Fruit fly (Drosophila melanogaster) whole organism, embryonic: Measurements from ENCODE around the gene Nup37.

Source experiments
- Atf3 ChIP-seq: fragments of 200-800 bp; sonication (Bioruptor generic); optimal IDR thresholded peaks from 3 replicates; lab custom pipeline; 2016; ENCODE audit warnings: missing biosample characterization, missing genetic modification characterization
- Atf6 ChIP-seq: fragments of 200-800 bp; sonication (Bioruptor generic); IDR thresholded peaks from 2 replicates; pipeline ENCODE4 v1.3.6; 2022; ENCODE audit warnings: missing biosample characterization, missing genetic modification characterization
- BtbVII ChIP-seq: fragments of 200-800 bp; sonication (Bioruptor generic); optimal IDR thresholded peaks from 3 replicates; lab custom pipeline; 2017; ENCODE audit warnings: missing biosample characterization, mild to moderate bottlenecking, missing genetic modification characterization
- CG10462 ChIP-seq: fragments of 200-800 bp; sonication (Bioruptor generic); optimal IDR thresholded peaks from 2 replicates; lab custom pipeline; 2016; ENCODE audit warnings: missing biosample characterization, missing genetic modification characterization
- CG15479 ChIP-seq: fragments of 200-800 bp; sonication (Bioruptor generic); optimal IDR thresholded peaks from 3 replicates; lab custom pipeline; 2019; ENCODE audit warnings: missing biosample characterization, mild to moderate bottlenecking, missing genetic modification characterization, moderate library complexity
- CG15514 ChIP-seq: fragments of 200-800 bp; sonication (Bioruptor generic); optimal IDR thresholded peaks from 3 replicates; lab custom pipeline; 2017; ENCODE audit warnings: missing biosample characterization, missing genetic modification characterization, mild to moderate bottlenecking, moderate library complexity, missing genetic modification reagents
- CG17186 ChIP-seq: fragments of 200-800 bp; sonication (Bioruptor generic); optimal IDR thresholded peaks from 3 replicates; lab custom pipeline; 2017; ENCODE audit warnings: missing biosample characterization, missing genetic modification reagents, missing genetic modification characterization
- CG17912 ChIP-seq: fragments of 200-800 bp; sonication (Bioruptor generic); optimal IDR thresholded peaks from 2 replicates; lab custom pipeline; 2018; ENCODE audit warnings: missing biosample characterization, mild to moderate bottlenecking, missing genetic modification characterization
- CG1792 ChIP-seq: fragments of 200-800 bp; sonication (Bioruptor generic); optimal IDR thresholded peaks from 2 replicates; lab custom pipeline; 2016; ENCODE audit warnings: missing biosample characterization, missing genetic modification characterization
- CG18262 ChIP-seq: fragments of 200-800 bp; optimal IDR thresholded peaks from 3 replicates; lab custom pipeline; 2019; ENCODE audit warnings: missing biosample characterization, mild to moderate bottlenecking, missing genetic modification characterization, moderate library complexity
- CG32532 ChIP-seq: fragments of 200-800 bp; sonication (Bioruptor generic); IDR thresholded peaks from 2 replicates; pipeline ENCODE4 v1.3.6; 2022; ENCODE audit warnings: missing biosample characterization, missing genetic modification characterization
- CG33557 ChIP-seq: fragments of 200-800 bp; sonication (Bioruptor generic); optimal IDR thresholded peaks from 2 replicates; lab custom pipeline; 2019; ENCODE audit warnings: missing biosample characterization, mild to moderate bottlenecking, missing genetic modification characterization, moderate library complexity
- CG3838 ChIP-seq: fragments of 200-800 bp; sonication (Bioruptor generic); optimal IDR thresholded peaks from 3 replicates; lab custom pipeline; 2016; ENCODE audit warnings: missing biosample characterization, missing genetic modification characterization
- CG4360 ChIP-seq: fragments of 200-800 bp; sonication (Bioruptor generic); IDR thresholded peaks from 2 replicates; pipeline ENCODE4 v1.3.6; 2022; ENCODE audit warnings: missing biosample characterization, missing genetic modification characterization
- CG4617 ChIP-seq: fragments of 200-800 bp; sonication (Bioruptor generic); optimal IDR thresholded peaks from 3 replicates; lab custom pipeline; 2016; ENCODE audit warnings: missing biosample characterization, missing genetic modification characterization, borderline replicate concordance
- CG4707 ChIP-seq: fragments of 200-800 bp; sonication (Bioruptor generic); optimal IDR thresholded peaks from 2 replicates; lab custom pipeline; 2018; ENCODE audit warnings: missing biosample characterization, mild to moderate bottlenecking, missing genetic modification characterization, moderate library complexity
- CG6854 ChIP-seq: fragments of 200-800 bp; sonication (Bioruptor generic); optimal IDR thresholded peaks from 3 replicates; lab custom pipeline; 2017; ENCODE audit warnings: missing biosample characterization, mild to moderate bottlenecking, missing genetic modification characterization
- CG7372 ChIP-seq: fragments of 200-800 bp; sonication (Bioruptor generic); IDR thresholded peaks from 2 replicates; pipeline ENCODE4 v1.3.6; 2022; ENCODE audit warnings: missing biosample characterization, missing genetic modification characterization
- CG8089 ChIP-seq: fragments of 200-800 bp; sonication (Bioruptor generic); optimal IDR thresholded peaks from 3 replicates; lab custom pipeline; 2016; ENCODE audit warnings: missing biosample characterization, missing genetic modification characterization
- CG8944 ChIP-seq: fragments of 200-800 bp; sonication (Bioruptor generic); optimal IDR thresholded peaks from 3 replicates; lab custom pipeline; 2016; ENCODE audit warnings: missing biosample characterization, missing genetic modification characterization
- CG9609 ChIP-seq: fragments of 200-800 bp; sonication (Bioruptor generic); optimal IDR thresholded peaks from 3 replicates; lab custom pipeline; 2016; ENCODE audit warnings: missing biosample characterization, missing genetic modification characterization
- CG9817 ChIP-seq: fragments of 200-800 bp; sonication (Bioruptor generic); optimal IDR thresholded peaks from 2 replicates; lab custom pipeline; 2018; ENCODE audit warnings: missing biosample characterization, mild to moderate bottlenecking, missing genetic modification characterization, moderate library complexity
- CG9932 ChIP-seq: fragments of 200-800 bp; sonication (Bioruptor generic); IDR thresholded peaks from 2 replicates; pipeline ENCODE4 v1.3.6; 2022; ENCODE audit warnings: missing biosample characterization, missing genetic modification characterization
- Dip2 ChIP-seq: fragments of 200-800 bp; sonication (Bioruptor generic); IDR thresholded peaks from 2 replicates; pipeline ENCODE4 v1.3.6; 2022; ENCODE audit warnings: missing biosample characterization, missing genetic modification characterization
- ERR ChIP-seq: fragments of 200-800 bp; sonication (Bioruptor generic); optimal IDR thresholded peaks from 2 replicates; lab custom pipeline; 2016; ENCODE audit warnings: missing biosample characterization, missing genetic modification characterization
- HLH3B ChIP-seq: fragments of 200-800 bp; sonication (Bioruptor generic); IDR thresholded peaks from 2 replicates; pipeline ENCODE4 v1.3.6; 2022; ENCODE audit warnings: missing biosample characterization, missing genetic modification characterization
- MBD-R2 ChIP-seq: fragments of 200-800 bp; sonication (Bioruptor generic); IDR thresholded peaks from 2 replicates; pipeline ENCODE4 v1.3.6; 2022; ENCODE audit warnings: missing biosample characterization, missing genetic modification characterization
- Med ChIP-seq: fragments of 200-800 bp; sonication (Bioruptor generic); peaks from one replicate; lab custom pipeline; 2016; ENCODE audit warnings: missing biosample characterization, missing genetic modification characterization, mild to moderate bottlenecking, inconsistent platforms, moderate library complexity
- NFAT ChIP-seq: fragments of 200-800 bp; sonication (Bioruptor generic); IDR thresholded peaks from 2 replicates; pipeline ENCODE4 v1.3.6; 2022; ENCODE audit warnings: missing biosample characterization, missing genetic modification characterization
- NfI ChIP-seq: fragments of 200-800 bp; sonication (Bioruptor generic); optimal IDR thresholded peaks from 3 replicates; lab custom pipeline; 2018; ENCODE audit warnings: missing biosample characterization, mild to moderate bottlenecking, missing genetic modification characterization, moderate library complexity
- Oaz ChIP-seq: fragments of 200-800 bp; sonication (Bioruptor generic); IDR thresholded peaks from 2 replicates; pipeline ENCODE4 v1.3.6; 2022; ENCODE audit warnings: missing biosample characterization, missing genetic modification characterization
- Opbp ChIP-seq: fragments of 200-800 bp; sonication (Bioruptor generic); IDR thresholded peaks from 3 replicates; pipeline ENCODE4 v1.3.6; 2022; ENCODE audit warnings: missing biosample characterization, missing genetic modification characterization; ENCODE audit not compliant: partially characterized antibody
- Scr ChIP-seq: fragments of 200-800 bp; sonication (Bioruptor generic); IDR thresholded peaks from 2 replicates; pipeline ENCODE4 v1.3.6; 2022; ENCODE audit warnings: missing biosample characterization, missing genetic modification characterization; ENCODE audit not compliant: partially characterized antibody
- Six4 ChIP-seq: fragments of 200-800 bp; sonication (Bioruptor generic); optimal IDR thresholded peaks from 2 replicates; lab custom pipeline; 2016; ENCODE audit warnings: missing biosample characterization, missing genetic modification characterization
- abd-A ChIP-seq: fragments of 200-800 bp; sonication (Bioruptor generic); optimal IDR thresholded peaks from 3 replicates; lab custom pipeline; 2019; ENCODE audit warnings: missing biosample characterization, mild to moderate bottlenecking, missing genetic modification characterization, moderate library complexity
- ap ChIP-seq: fragments of 200-800 bp; sonication (Bioruptor generic); IDR thresholded peaks from 2 replicates; pipeline ENCODE4 v1.3.6; 2022; ENCODE audit warnings: missing biosample characterization, missing genetic modification characterization
- ase ChIP-seq: fragments of 200-800 bp; sonication (Bioruptor generic); IDR thresholded peaks from 3 replicates; pipeline ENCODE4 v1.3.6; 2022; ENCODE audit warnings: missing biosample characterization, missing genetic modification characterization
- az2 ChIP-seq: fragments of 200-800 bp; sonication (Bioruptor generic); optimal IDR thresholded peaks from 3 replicates; lab custom pipeline; 2016; ENCODE audit warnings: missing biosample characterization, missing genetic modification characterization
- caup ChIP-seq: fragments of 200-800 bp; sonication (Bioruptor generic); optimal IDR thresholded peaks from 3 replicates; lab custom pipeline; 2017; ENCODE audit warnings: missing biosample characterization, mild to moderate bottlenecking, missing genetic modification characterization, moderate library complexity; ENCODE audit not compliant: severe bottlenecking
- danr ChIP-seq: fragments of 200-800 bp; sonication (Bioruptor generic); IDR thresholded peaks from 2 replicates; pipeline ENCODE4 v1.3.6; 2022; ENCODE audit warnings: missing biosample characterization, missing genetic modification characterization
- fru ChIP-seq: fragments of >200 bp; optimal IDR thresholded peaks from 2 replicates; lab custom pipeline; 2017
- her ChIP-seq: fragments of 200-800 bp; sonication (Bioruptor generic); optimal IDR thresholded peaks from 2 replicates; lab custom pipeline; 2016; ENCODE audit warnings: missing biosample characterization, missing genetic modification characterization
- jigr1 ChIP-seq: fragments of 200-800 bp; sonication (Bioruptor generic); IDR thresholded peaks from 3 replicates; pipeline ENCODE4 v1.3.6; 2022; ENCODE audit warnings: missing biosample characterization, missing genetic modification characterization
- maf-S ChIP-seq: fragments of 200-800 bp; sonication (Bioruptor generic); optimal IDR thresholded peaks from 2 replicates; lab custom pipeline; 2016; ENCODE audit warnings: missing biosample characterization, missing genetic modification characterization
- sc ChIP-seq, 3 experiments: fragments of >200 bp in 2 of 3; fragments of 200-800 bp in 1 of 3; sonication (Bioruptor generic) in 1 of 3; optimal IDR thresholded peaks; 2 replicates in 2 of 3; 3 replicates in 1 of 3; lab custom pipeline; 2017; ENCODE audit warnings: mild to moderate bottlenecking in 1 of 3, missing biosample characterization in 1 of 3, missing genetic modification characterization in 1 of 3, missing genetic modification reagents in 1 of 3
- sens-2 ChIP-seq: fragments of 200-800 bp; sonication (Bioruptor generic); IDR thresholded peaks from 2 replicates; pipeline ENCODE4 v1.3.6; 2022; ENCODE audit warnings: missing biosample characterization, missing genetic modification characterization
- ssp ChIP-seq: fragments of 200-800 bp; sonication (Bioruptor generic); IDR thresholded peaks from 2 replicates; pipeline ENCODE4 v1.3.6; 2022; ENCODE audit warnings: missing biosample characterization, missing genetic modification characterization
- tgo ChIP-seq: fragments of 200-800 bp; sonication (Bioruptor generic); IDR thresholded peaks from 3 replicates; pipeline ENCODE4 v1.3.6; 2022; ENCODE audit warnings: missing biosample characterization, missing genetic modification characterization
- tin ChIP-seq: fragments of 200-800 bp; sonication (Bioruptor generic); optimal IDR thresholded peaks from 3 replicates; lab custom pipeline; 2016; ENCODE audit warnings: missing biosample characterization, missing genetic modification characterization
- trem ChIP-seq: fragments of 200-800 bp; optimal IDR thresholded peaks from 3 replicates; lab custom pipeline; 2019; ENCODE audit warnings: missing biosample characterization, mild to moderate bottlenecking, missing genetic modification characterization, moderate library complexity
- unc-4 ChIP-seq: fragments of 200-800 bp; sonication (Bioruptor generic); IDR thresholded peaks from 2 replicates; pipeline ENCODE4 v1.3.6; 2022; ENCODE audit warnings: missing biosample characterization, missing genetic modification characterization; ENCODE audit not compliant: partially characterized antibody
- wor ChIP-seq: fragments of 200-800 bp; sonication (Bioruptor generic); IDR thresholded peaks from 2 replicates; pipeline ENCODE4 v1.3.6; 2022; ENCODE audit warnings: missing biosample characterization, missing genetic modification characterization
- yki ChIP-seq: fragments of >200 bp; optimal IDR thresholded peaks from 3 replicates; lab custom pipeline; 2018

The Nup37 gene

dm6 chr3R:25235362-25235761, 12.1 kb upstream of the Nup37 start, which contains the start of gene Sil1 (continued):
- TF ChIP-seq CG1792 (no peak), az2 (no peak), NFAT (no peak), caup (no peak), CG9932 (GFP tag; lab: Robert Waterston, UW) (no peak), CG8944 (GFP tag; lab: Kevin White, UChicago) (no peak), Oaz (GFP tag; lab: Robert Waterston, UW) (no peak), danr (GFP tag; lab: Robert Waterston, UW) (no peak), Atf3 (no peak), CG18262 (tag; lab: Kevin White, UChicago) (no peak), CG8089 (GFP tag; lab: Kevin White, UChicago) (no peak), ase (no peak), CG15514 (GFP tag; lab: Kevin White, UChicago) (peak; percentile 99), CG4707 (GFP tag; lab: Kevin White, UChicago) (no peak), CG6854 (GFP tag; lab: Kevin White, UChicago) (no peak), her (GFP tag; lab: Kevin White, UChicago) (no peak), CG7372 (GFP tag; lab: Robert Waterston, UW) (no peak), CG9609 (GFP tag; lab: Kevin White, UChicago) (no peak), Opbp (GFP tag; lab: Robert Waterston, UW) (no peak), unc-4 (GFP tag; lab: Robert Waterston, UW) (no peak), BtbVII (GFP tag; lab: Kevin White, UChicago) (no peak), Six4 (no peak), NfI (no peak), MBD-R2 (peak; percentile 32; the same call in 1 of the 2 replicates), CG17186 (GFP tag; lab: Kevin White, UChicago) (no peak), jigr1 (GFP tag; lab: Robert Waterston, UW) (no peak), Scr (GFP tag; lab: Robert Waterston, UW) (no peak), ap (GFP tag; lab: Robert Waterston, UW) (no peak), CG33557 (GFP tag; lab: Kevin White, UChicago) (no peak), CG3838 (GFP tag; lab: Kevin White, UChicago) (no peak), HLH3B (no peak), ssp (GFP tag; lab: Robert Waterston, UW) (no peak), Med (peak; percentile 27), abd-A (tag; lab: Kevin White, UChicago) (no peak), maf-S (no peak), CG15479 (GFP tag; lab: Kevin White, UChicago) (no peak), CG17912 (no peak), Atf6 (GFP tag; lab: Robert Waterston, UW) (no peak), CG32532 (no peak), wor (no peak), tin (no peak), trem (peak; percentile 45), sens-2 (GFP tag; lab: Robert Waterston, UW) (no peak), Dip2 (GFP tag; lab: Robert Waterston, UW) (no peak), CG10462 (GFP tag; lab: Kevin White, UChicago) (no peak), tgo (GFP tag; lab: Robert Waterston, UW) (no peak), fru (lab: Kevin White, UChicago) (no peak), sc (optimal IDR thresholded peaks at IDR 0.05; lab: Kevin White, UChicago) (no peak), sc (GFP tag; optimal IDR thresholded peaks at IDR 0.05; lab: Kevin White, UChicago) (no peak), CG9817 (tag; lab: Kevin White, UChicago) (no peak), CG4360 (GFP tag; lab: Robert Waterston, UW) (no peak), CG4617 (GFP tag; lab: Kevin White, UChicago) (peak; percentile 33), ERR (GFP tag; lab: Kevin White, UChicago) (no peak), yki (lab: Kevin White, UChicago) (no peak)
